Fruit fly (Drosophila melanogaster): ENCODE data around the gene Sr-CIV.
A peak's percentile ranks its signal among the peaks of the same experiment; 100 is the strongest.

Sr-CIV gene

DNA sequence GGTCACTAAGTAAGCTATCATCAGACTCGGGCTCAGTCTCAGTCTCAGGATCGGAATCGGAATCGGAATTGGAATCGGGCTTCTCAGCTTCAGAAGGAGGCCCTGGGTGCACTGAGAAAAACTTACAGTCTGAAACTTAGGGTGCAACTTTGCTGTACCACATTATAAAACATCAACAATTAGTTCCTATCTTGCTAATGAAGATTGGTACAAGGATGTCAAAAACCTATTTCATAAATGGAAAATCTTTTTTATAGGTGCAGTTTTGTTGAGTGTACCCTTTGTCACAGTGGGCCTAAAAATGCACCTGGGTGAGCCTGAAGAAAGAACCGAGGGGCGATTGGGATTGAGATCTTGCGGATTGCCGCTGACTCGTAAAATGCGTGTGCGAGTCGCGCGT is 28.9 kb upstream of the Sr-CIV start:
- TF ChIP-seq dan (GFP tag; IDR thresholded peaks at IDR 0.05) (peak; percentile 37; the same call in 1 of the 2 replicates), phol (tag; optimal IDR thresholded peaks at IDR 0.05) (peak; percentile 17), peb (GFP tag; IDR thresholded peaks at IDR 0.05) (no peak), hkb (optimal IDR thresholded peaks at IDR 0.05) (no peak), hkb (GFP tag; IDR thresholded peaks at IDR 0.05) (no peak), sens (GFP tag) (peak; percentile 76), scrt (GFP tag; optimal IDR thresholded peaks at IDR 0.05) (no peak), Xrp1 (GFP tag; IDR thresholded peaks at IDR 0.05) (peak; percentile 22; the same call in 1 of the 2 replicates), nom (GFP tag; optimal IDR thresholded peaks at IDR 0.05) (peak; percentile 44), CG10979 (tag; optimal IDR thresholded peaks at IDR 0.05) (peak; percentile 35), fru (optimal IDR thresholded peaks at IDR 0.05) (no peak), gem (tag; optimal IDR thresholded peaks at IDR 0.05) (peak; percentile 24), NfI (GFP tag; optimal IDR thresholded peaks at IDR 0.05) (no peak), dmrt11E (tag; optimal IDR thresholded peaks at IDR 0.05) (peak; percentile 23), Mad (GFP tag; optimal IDR thresholded peaks at IDR 0.05) (no peak), CG15696 (tag; optimal IDR thresholded peaks at IDR 0.05) (peak; percentile 30), CG17802 (tag; optimal IDR thresholded peaks at IDR 0.05) (no peak), Rx (GFP tag; IDR thresholded peaks at IDR 0.05) (peak; percentile 21; the same call in 1 of the 2 replicates), CG1603 (tag; optimal IDR thresholded peaks at IDR 0.05) (peak; percentile 38), Chrac-16 (GFP tag; optimal IDR thresholded peaks at IDR 0.05) (peak; percentile 25), CG10959 (GFP tag; IDR thresholded peaks at IDR 0.05) (0 out of 2 replicates have a peak, but pooled peaks have one; percentile 15), CG10267 (tag; optimal IDR thresholded peaks at IDR 0.05) (peak; percentile 4), stwl (tag; optimal IDR thresholded peaks at IDR 0.05) (no peak), CG2712 (tag; optimal IDR thresholded peaks at IDR 0.05) (peak; percentile 19), prd (optimal IDR thresholded peaks at IDR 0.05) (no peak), prd (GFP tag; IDR thresholded peaks at IDR 0.05) (peak; percentile 72; the same call in 2 of the 3 replicates), CG16815 (GFP tag; optimal IDR thresholded peaks at IDR 0.05) (peak; percentile 15), CG4404 (GFP tag; IDR thresholded peaks at IDR 0.05) (peak; percentile 59), CG7271 (tag; optimal IDR thresholded peaks at IDR 0.05) (peak; percentile 38), CG4617 (GFP tag; optimal IDR thresholded peaks at IDR 0.05; ENCODE audit: borderline replicate concordance) (no peak), BtbVII (GFP tag; optimal IDR thresholded peaks at IDR 0.05) (no peak), zen (tag; optimal IDR thresholded peaks at IDR 0.05) (peak; percentile 70), zfh1 (GFP tag; IDR thresholded peaks at IDR 0.05) (0 out of 3 replicates have a peak, but pooled peaks have one; percentile 43), chif (GFP tag; optimal IDR thresholded peaks at IDR 0.05) (peak in 1 of 2 experiments; percentile 25), bsh (GFP tag; optimal IDR thresholded peaks at IDR 0.05) (peak in 1 of 2 experiments; percentile 13)

DNA sequence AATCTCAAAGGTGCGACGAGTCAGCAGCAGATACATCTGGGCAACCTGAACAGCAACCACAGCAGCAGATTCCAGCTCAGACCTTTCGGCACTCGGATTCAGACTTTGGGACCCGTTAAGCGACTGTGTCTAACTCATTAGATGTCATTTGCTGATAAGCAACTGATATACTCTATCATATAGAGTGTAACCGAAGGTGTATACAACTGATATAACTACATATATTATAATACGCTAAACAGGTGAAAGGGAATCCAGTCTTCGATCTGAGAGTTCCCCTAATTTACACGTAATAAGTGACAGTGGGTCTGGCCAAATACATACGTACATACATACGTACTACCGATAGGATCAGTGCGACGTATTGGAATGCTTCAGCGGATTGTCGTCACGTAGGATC is 26.7 kb upstream of the Sr-CIV start:
- TF ChIP-seq CG13424 (tag; optimal IDR thresholded peaks at IDR 0.05) (no peak), CG7271 (tag; optimal IDR thresholded peaks at IDR 0.05) (no peak), Doc2 (GFP tag; IDR thresholded peaks at IDR 0.05) (no peak), Spps (tag; optimal IDR thresholded peaks at IDR 0.05) (no peak), CG2199 (GFP tag; IDR thresholded peaks at IDR 0.05) (0 out of 3 replicates have a peak, but pooled peaks have one; percentile 15), CG11456 (GFP tag; IDR thresholded peaks at IDR 0.05) (0 out of 3 replicates have a peak, but pooled peaks have one; percentile 16), Vsx1 (GFP tag; optimal IDR thresholded peaks at IDR 0.05) (no peak), CG2889 (GFP tag; IDR thresholded peaks at IDR 0.05) (no peak), ase (GFP tag; IDR thresholded peaks at IDR 0.05) (no peak), CG9817 (tag; optimal IDR thresholded peaks at IDR 0.05) (no peak), rib (GFP tag; IDR thresholded peaks at IDR 0.05) (no peak), CG12104 (GFP tag; optimal IDR thresholded peaks at IDR 0.05) (no peak), Fer3 (tag; optimal IDR thresholded peaks at IDR 0.05) (no peak), fru (optimal IDR thresholded peaks at IDR 0.05) (no peak), sd (tag; optimal IDR thresholded peaks at IDR 0.05) (peak; percentile 13), CG10979 (tag; optimal IDR thresholded peaks at IDR 0.05) (no peak), prd (optimal IDR thresholded peaks at IDR 0.05) (no peak), prd (GFP tag; IDR thresholded peaks at IDR 0.05) (0 out of 3 replicates have a peak, but pooled peaks have one; percentile 18), CG12769 (tag; optimal IDR thresholded peaks at IDR 0.05) (peak; percentile 11), sens (GFP tag) (no peak), Sry-β (GFP tag; optimal IDR thresholded peaks at IDR 0.05) (no peak), CG3838 (GFP tag; optimal IDR thresholded peaks at IDR 0.05) (no peak), CG1603 (tag; optimal IDR thresholded peaks at IDR 0.05) (peak; percentile 3)

Measured in whole organism, embryonic.